Worm (Caenorhabditis elegans) whole organism, L1 larva: ENCODE results near the gene rfc-1.

ENCODE experiments used
- C04F5.9 ChIP-seq: sonication (generic microtip); optimal IDR thresholded peaks from 2 replicates; lab custom pipeline; 2016; ENCODE audit warnings: missing genetic modification characterization, missing compliant biosample characterization
- C34B4.2 ChIP-seq: sonication (generic microtip); optimal IDR thresholded peaks from 2 replicates; lab custom pipeline; 2017; ENCODE audit warnings: mild to moderate bottlenecking, missing genetic modification characterization, missing compliant biosample characterization
- Y116A8C.19 ChIP-seq: sonication (generic microtip); optimal IDR thresholded peaks from 2 replicates; lab custom pipeline; 2016; ENCODE audit warnings: missing compliant biosample characterization, missing genetic modification characterization, borderline replicate concordance
- aha-1 ChIP-seq: fragments of 150-350 bp; optimal IDR thresholded peaks from 2 replicates; lab custom pipeline; 2014; ENCODE audit warnings: missing biosample characterization, missing genetic modification characterization
- alr-1 ChIP-seq: fragments of 200-800 bp; sonication (Bioruptor generic); optimal IDR thresholded peaks from 2 replicates; lab custom pipeline; 2018; ENCODE audit warnings: borderline replicate concordance, mild to moderate bottlenecking, missing genetic modification characterization, missing compliant biosample characterization
- aly-2 ChIP-seq: fragments of 150-350 bp; optimal IDR thresholded peaks from 2 replicates; lab custom pipeline; 2014; ENCODE audit warnings: missing biosample characterization, missing genetic modification characterization
- ama-1 ChIP-seq: fragments of 150-350 bp; optimal IDR thresholded peaks from 2 replicates; lab custom pipeline; 2014
- ceh-63 ChIP-seq: fragments of 200-800 bp; sonication (Bioruptor generic); optimal IDR thresholded peaks from 2 replicates; lab custom pipeline; 2018; ENCODE audit warnings: mild to moderate bottlenecking, missing genetic modification characterization, missing compliant biosample characterization
- dpl-1 ChIP-seq, 3 experiments: fragments of 150-350 bp in 2 of 3; sonication (generic microtip) in 1 of 3; optimal IDR thresholded peaks; 2 replicates each; lab custom pipeline; 2014 to 2017; ENCODE audit warnings: missing biosample characterization in 3 of 3, missing genetic modification characterization in 3 of 3, missing genetic modification reagents in 3 of 3
- efl-1 ChIP-seq, 4 experiments: fragments of 150-350 bp; optimal IDR thresholded peaks in 3 of 4; peaks in 1 of 4; 1 replicate in 1 of 4; 2 replicates in 3 of 4; lab custom pipeline; 2014; ENCODE audit warnings: missing biosample characterization in 2 of 4, missing genetic modification characterization in 2 of 4, missing genetic modification reagents in 2 of 4
- efl-3 ChIP-seq: fragments of 200-800 bp; sonication (Bioruptor generic); optimal IDR thresholded peaks from 2 replicates; lab custom pipeline; 2018; ENCODE audit warnings: mild to moderate bottlenecking, missing genetic modification characterization, missing compliant biosample characterization
- egl-27 ChIP-seq, 2 experiments: fragments of 150-350 bp in 1 of 2; sonication (generic microtip); optimal IDR thresholded peaks; 3 replicates each; lab custom pipeline; 2017 to 2018; ENCODE audit warnings: missing biosample characterization in 2 of 2, missing genetic modification characterization in 2 of 2, missing genetic modification reagents in 2 of 2
- elt-2 ChIP-seq: sonication (generic microtip); optimal IDR thresholded peaks from 2 replicates; lab custom pipeline; 2016; ENCODE audit warnings: missing genetic modification characterization, mild to moderate bottlenecking, inconsistent platforms, missing compliant biosample characterization, missing genetic modification reagents
- elt-3 ChIP-seq, 6 experiments: fragments of 150-350 bp in 1 of 6; sonication (generic microtip); optimal IDR thresholded peaks; 2 replicates each; lab custom pipeline; 2017 to 2018; ENCODE audit warnings: missing biosample characterization in 6 of 6, missing genetic modification characterization in 6 of 6, inconsistent platforms in 1 of 6
- fkh-4 ChIP-seq: sonication (generic microtip); optimal IDR thresholded peaks from 2 replicates; lab custom pipeline; 2016; ENCODE audit warnings: missing compliant biosample characterization, missing genetic modification characterization, borderline replicate concordance
- grh-1 ChIP-seq: fragments of 200-800 bp; sonication (Bioruptor generic); IDR thresholded peaks from 2 replicates; pipeline ENCODE4 v1.3.6; 2022; ENCODE audit warnings: missing genetic modification reagents, missing genetic modification characterization, missing compliant biosample characterization
- irx-1 ChIP-seq: sonication (generic microtip); optimal IDR thresholded peaks from 2 replicates; lab custom pipeline; 2016; ENCODE audit warnings: missing genetic modification characterization, missing compliant biosample characterization
- isw-1 ChIP-seq: fragments of 200-800 bp; sonication (Bioruptor generic); IDR thresholded peaks from 2 replicates; pipeline ENCODE4 v1.3.6; 2022; ENCODE audit warnings: missing genetic modification characterization, missing compliant biosample characterization
- jun-1 ChIP-seq: fragments of 150-350 bp; optimal IDR thresholded peaks from 2 replicates; lab custom pipeline; 2014; ENCODE audit warnings: missing biosample characterization, missing genetic modification reagents, missing genetic modification characterization
- lin-13 ChIP-seq: fragments of 150-350 bp; optimal IDR thresholded peaks from 2 replicates; lab custom pipeline; 2014; ENCODE audit warnings: missing biosample characterization, missing genetic modification reagents, missing genetic modification characterization
- lin-14 ChIP-seq: fragments of 200-800 bp; sonication (Bioruptor generic); optimal IDR thresholded peaks from 2 replicates; lab custom pipeline; 2018; ENCODE audit warnings: mild to moderate bottlenecking, missing genetic modification characterization, moderate library complexity, missing compliant biosample characterization
- lir-3 ChIP-seq: sonication (generic microtip); optimal IDR thresholded peaks from 2 replicates; lab custom pipeline; 2016; ENCODE audit warnings: mild to moderate bottlenecking, missing genetic modification characterization, moderate library complexity, missing compliant biosample characterization; ENCODE audit not compliant: poor library complexity
- lsy-2 ChIP-seq, 2 experiments: fragments of 150-350 bp; optimal IDR thresholded peaks; 2 replicates each; lab custom pipeline; 2014; ENCODE audit warnings: missing biosample characterization in 2 of 2, missing genetic modification characterization in 2 of 2
- mdl-1 ChIP-seq, 2 experiments: fragments of 150-350 bp; optimal IDR thresholded peaks; 2 replicates each; lab custom pipeline; 2014 to 2017; ENCODE audit warnings: missing biosample characterization in 2 of 2, missing genetic modification characterization in 2 of 2, inconsistent platforms in 1 of 2
- mep-1 ChIP-seq: fragments of 150-350 bp; optimal IDR thresholded peaks from 2 replicates; lab custom pipeline; 2014; ENCODE audit warnings: missing biosample characterization, missing genetic modification characterization
- nhr-47 ChIP-seq: sonication (generic microtip); optimal IDR thresholded peaks from 2 replicates; lab custom pipeline; 2016; ENCODE audit warnings: mild to moderate bottlenecking, missing genetic modification characterization, moderate library complexity, missing compliant biosample characterization
- nhr-71 ChIP-seq: sonication (generic microtip); optimal IDR thresholded peaks from 2 replicates; lab custom pipeline; 2016; ENCODE audit warnings: mild to moderate bottlenecking, missing genetic modification characterization, moderate library complexity, missing compliant biosample characterization
- nhr-76 ChIP-seq: sonication (generic microtip); optimal IDR thresholded peaks from 2 replicates; lab custom pipeline; 2017; ENCODE audit warnings: missing biosample characterization, missing genetic modification characterization
- nhr-84 ChIP-seq: sonication (generic microtip); optimal IDR thresholded peaks from 2 replicates; lab custom pipeline; 2017; ENCODE audit warnings: missing biosample characterization, missing genetic modification characterization
- nhr-85 ChIP-seq: sonication (generic microtip); peaks from one replicate; lab custom pipeline; 2016; ENCODE audit warnings: missing genetic modification characterization, inconsistent platforms, missing compliant biosample characterization
- nhr-90 ChIP-seq: sonication (generic microtip); optimal IDR thresholded peaks from 2 replicates; lab custom pipeline; 2016; ENCODE audit warnings: mild to moderate bottlenecking, missing genetic modification characterization, missing compliant biosample characterization; ENCODE audit not compliant: poor library complexity
- pqm-1 ChIP-seq: sonication (generic microtip); optimal IDR thresholded peaks from 3 replicates; lab custom pipeline; 2017; ENCODE audit warnings: missing biosample characterization, missing genetic modification characterization
- rnt-1 ChIP-seq: sonication (generic microtip); optimal IDR thresholded peaks from 2 replicates; lab custom pipeline; 2016; ENCODE audit warnings: mild to moderate bottlenecking, missing genetic modification characterization, moderate library complexity, missing compliant biosample characterization
- skn-1 ChIP-seq: fragments of 150-350 bp; optimal IDR thresholded peaks from 2 replicates; lab custom pipeline; 2014; ENCODE audit warnings: missing biosample characterization, missing genetic modification characterization
- snpc-4 ChIP-seq: fragments of 150-350 bp; optimal IDR thresholded peaks from 2 replicates; lab custom pipeline; 2014; ENCODE audit warnings: missing biosample characterization, missing genetic modification characterization
- snu-23 ChIP-seq: sonication (generic microtip); optimal IDR thresholded peaks from 2 replicates; lab custom pipeline; 2016; ENCODE audit warnings: missing genetic modification characterization, missing compliant biosample characterization
- sox-4 ChIP-seq: sonication (generic microtip); optimal IDR thresholded peaks from 2 replicates; lab custom pipeline; 2016; ENCODE audit warnings: missing genetic modification characterization, missing compliant biosample characterization
- swsn-7 ChIP-seq: sonication (generic microtip); optimal IDR thresholded peaks from 2 replicates; lab custom pipeline; 2016; ENCODE audit warnings: missing genetic modification characterization, missing compliant biosample characterization
- tbx-2 ChIP-seq: sonication (generic microtip); optimal IDR thresholded peaks from 2 replicates; lab custom pipeline; 2016; ENCODE audit warnings: missing genetic modification characterization, missing compliant biosample characterization
- unc-30 ChIP-seq: sonication (generic microtip); optimal IDR thresholded peaks from 2 replicates; lab custom pipeline; 2017; ENCODE audit warnings: missing biosample characterization, missing genetic modification characterization
- unc-62 ChIP-seq: fragments of 150-350 bp; optimal IDR thresholded peaks from 2 replicates; lab custom pipeline; 2014; ENCODE audit warnings: missing biosample characterization, missing genetic modification reagents, missing genetic modification characterization
- xbp-1 ChIP-seq: sonication (generic microtip); optimal IDR thresholded peaks from 2 replicates; lab custom pipeline; 2016; ENCODE audit warnings: missing genetic modification characterization, missing compliant biosample characterization
- ztf-11 ChIP-seq, 2 experiments: sonication (generic microtip); optimal IDR thresholded peaks; 2 replicates each; lab custom pipeline; 2016 to 2017; ENCODE audit warnings: missing genetic modification characterization in 2 of 2, missing biosample characterization in 1 of 2, missing compliant biosample characterization in 1 of 2
- ztf-4 ChIP-seq: fragments of 150-350 bp; optimal IDR thresholded peaks from 2 replicates; lab custom pipeline; 2014; ENCODE audit warnings: missing biosample characterization, missing genetic modification characterization

rfc-1 gene

DNA sequence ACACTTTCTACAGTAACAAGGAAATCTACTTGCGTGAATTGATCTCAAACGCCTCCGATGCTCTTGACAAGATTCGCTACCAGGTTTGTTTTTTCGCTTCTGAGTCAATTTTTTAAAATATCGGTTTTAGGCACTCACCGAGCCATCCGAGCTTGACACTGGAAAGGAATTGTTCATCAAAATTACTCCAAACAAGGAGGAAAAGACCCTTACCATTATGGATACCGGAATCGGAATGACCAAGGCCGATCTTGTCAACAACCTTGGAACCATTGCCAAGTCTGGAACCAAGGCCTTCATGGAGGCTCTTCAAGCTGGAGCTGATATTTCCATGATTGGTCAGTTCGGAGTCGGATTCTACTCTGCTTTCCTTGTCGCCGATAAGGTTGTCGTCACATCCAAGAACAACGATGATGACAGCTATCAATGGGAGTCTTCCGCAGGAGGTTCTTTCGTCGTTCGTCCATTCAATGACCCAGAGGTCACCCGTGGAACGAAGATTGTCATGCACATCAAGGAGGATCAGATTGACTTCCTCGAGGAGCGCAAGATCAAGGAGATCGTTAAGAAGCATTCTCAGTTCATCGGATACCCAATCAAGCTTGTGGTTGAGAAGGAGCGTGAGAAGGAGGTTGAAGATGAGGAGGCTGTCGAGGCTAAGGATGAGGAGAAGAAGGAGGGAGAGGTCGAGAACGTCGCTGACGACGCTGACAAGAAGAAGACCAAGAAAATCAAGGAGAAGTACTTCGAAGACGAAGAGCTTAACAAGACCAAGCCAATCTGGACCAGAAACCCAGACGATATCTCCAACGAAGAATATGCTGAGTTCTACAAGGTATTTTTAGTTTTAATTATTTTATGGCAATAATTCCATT is 40.7 kb upstream of the rfc-1 start:
- TF ChIP-seq nhr-76 (tag; lab: Kevin White, UChicago) (no peak), lin-14 (GFP tag; lab: Kevin White, UChicago) (peak; percentile 5), xbp-1 (no peak), ztf-4 (tag; lab: Kevin White, UChicago) (peak; percentile 18), lsy-2 (tag; optimal IDR thresholded peaks at IDR 0.05; lab: Kevin White, UChicago) (no peak), skn-1 (tag; lab: Kevin White, UChicago) (peak; percentile 20), alr-1 (tag; lab: Kevin White, UChicago) (peak; percentile 100), fkh-4 (tag; lab: Kevin White, UChicago) (no peak), Y116A8C.19 (tag; lab: Kevin White, UChicago) (no peak), efl-1 (optimal IDR thresholded peaks at IDR 0.05; lab: Kevin White, UChicago) (no peak), efl-1 (GFP tag; optimal IDR thresholded peaks at IDR 0.05 in 1 of 2; lab: Kevin White, UChicago) (peak in 1 of 2 experiments; percentile 11), unc-62 (no peak), nhr-85 (tag; lab: Kevin White, UChicago) (peak; percentile 50), dpl-1 (GFP tag; optimal IDR thresholded peaks at IDR 0.05; lab: Kevin White, UChicago) (no peak), nhr-47 (tag; lab: Kevin White, UChicago) (no peak), ceh-63 (GFP tag; lab: Kevin White, UChicago) (peak; percentile 50), egl-27 (tag; optimal IDR thresholded peaks at IDR 0.05; lab: Kevin White, UChicago) (no peak), elt-2 (tag; lab: Kevin White, UChicago) (peak; percentile 3), mep-1 (tag; lab: Kevin White, UChicago) (peak; percentile 26), ama-1 (lab: Kevin White, UChicago) (peak; percentile 85), nhr-90 (tag; lab: Kevin White, UChicago) (no peak), aly-2 (tag; lab: Kevin White, UChicago) (no peak), nhr-84 (tag; lab: Kevin White, UChicago) (peak; percentile 70), ztf-11 (tag; optimal IDR thresholded peaks at IDR 0.05; lab: Kevin White, UChicago) (peak in 1 of 2 experiments; percentile 18), efl-3 (GFP tag; lab: Kevin White, UChicago) (no peak), rnt-1 (tag; lab: Kevin White, UChicago) (peak; percentile 26), grh-1 (no peak)

DNA sequence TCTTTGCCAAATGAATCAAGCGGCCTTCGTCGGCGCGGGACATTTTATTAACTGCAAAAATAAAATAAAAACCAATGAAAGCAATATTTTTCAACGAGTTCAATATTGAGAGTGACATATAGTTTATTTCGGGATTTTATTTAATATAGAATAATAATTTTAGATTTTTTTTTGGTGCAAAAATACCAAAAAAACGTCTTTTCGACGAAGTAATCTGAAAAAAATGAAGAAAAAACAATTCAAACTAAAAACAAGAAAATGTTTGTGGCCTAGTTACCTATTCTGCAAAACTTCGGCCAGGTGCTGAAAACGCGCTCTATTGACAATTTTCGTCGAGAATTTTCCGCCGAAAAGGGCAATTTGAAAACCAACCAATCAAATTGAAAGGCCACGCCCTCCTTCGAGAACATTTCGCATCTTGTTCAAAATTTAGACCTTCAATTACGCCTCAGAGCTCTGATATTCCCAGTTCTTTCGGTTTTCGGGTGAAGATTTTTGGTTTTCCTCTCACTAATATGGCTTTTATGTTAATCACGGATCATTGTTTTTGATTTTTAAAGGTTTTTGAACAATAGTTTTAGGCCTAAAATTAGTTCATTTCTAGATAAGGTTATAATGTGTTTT is 39.8 kb upstream of the rfc-1 start, which contains the start of gene C47E8.4:
Gene C47E8.4, minus strand, starts transcription at position 51 of the 624 bp plus-strand sequence.
- peak; percentile 100 for TF ChIP-seq isw-1
- TF ChIP-seq unc-30 (tag; lab: Kevin White, UChicago) = peak; percentile 67
- peak; percentile 89 for TF ChIP-seq C34B4.2 (tag; lab: Kevin White, UChicago)
- peak; percentile 99 for TF ChIP-seq xbp-1
- TF ChIP-seq egl-27 (tag; optimal IDR thresholded peaks at IDR 0.05; lab: Kevin White, UChicago) = peak; percentile 85 to 89
- peak; percentile 98 for TF ChIP-seq lsy-2 (tag; optimal IDR thresholded peaks at IDR 0.05; lab: Kevin White, UChicago)
- peak; percentile 99 for TF ChIP-seq lin-14 (GFP tag; lab: Kevin White, UChicago)
- peak; percentile 83 for TF ChIP-seq nhr-76 (tag; lab: Kevin White, UChicago)
- peak; percentile 99 for TF ChIP-seq nhr-85 (tag; lab: Kevin White, UChicago)
- peak; percentile 98 for TF ChIP-seq ztf-4 (tag; lab: Kevin White, UChicago)
- TF ChIP-seq lir-3 (tag; lab: Kevin White, UChicago) = peak; percentile 99
- TF ChIP-seq pqm-1 (tag; lab: Kevin White, UChicago) = peak; percentile 70
- peak; percentile 95 for TF ChIP-seq efl-1 (optimal IDR thresholded peaks at IDR 0.05; lab: Kevin White, UChicago)
- TF ChIP-seq efl-1 (GFP tag; optimal IDR thresholded peaks at IDR 0.05 in 1 of 2; lab: Kevin White, UChicago) = peak; percentile 86 to 99
- TF ChIP-seq aha-1 = peak; percentile 94
- peak; percentile 99 for TF ChIP-seq snu-23 (GFP tag; lab: Kevin White, UChicago)
- peak; percentile 88 for TF ChIP-seq ama-1 (lab: Kevin White, UChicago)
- no peak for TF ChIP-seq alr-1 (tag; lab: Kevin White, UChicago)
- TF ChIP-seq jun-1 (tag; lab: Kevin White, UChicago) = peak; percentile 98
- peak; percentile 99 for TF ChIP-seq irx-1 (tag; lab: Kevin White, UChicago)
- peak; percentile 97 for TF ChIP-seq C04F5.9 (tag; lab: Kevin White, UChicago)
- peak; percentile 89 for TF ChIP-seq snpc-4 (tag; lab: Kevin White, UChicago)
- peak; percentile 99 for TF ChIP-seq sox-4 (tag; lab: Kevin White, UChicago)
- TF ChIP-seq elt-3 (tag; optimal IDR thresholded peaks at IDR 0.05; lab: Kevin White, UChicago) = peak in 4 of 6 experiments; percentile 12 to 99 (median 89)
- TF ChIP-seq grh-1 = peak; percentile 98
- TF ChIP-seq nhr-71 (tag; lab: Kevin White, UChicago) = peak; percentile 100
- TF ChIP-seq tbx-2 (tag; lab: Kevin White, UChicago) = peak; percentile 100
- TF ChIP-seq lin-13 (GFP tag; lab: Kevin White, UChicago) = peak; percentile 98
- TF ChIP-seq mdl-1 (tag; optimal IDR thresholded peaks at IDR 0.05; lab: Kevin White, UChicago) = peak in 1 of 2 experiments; percentile 90
- peak; percentile 98 for TF ChIP-seq mep-1 (tag; lab: Kevin White, UChicago)
- TF ChIP-seq fkh-4 (tag; lab: Kevin White, UChicago) = peak; percentile 99
- TF ChIP-seq swsn-7 = peak; percentile 99
- peak; percentile 90 for TF ChIP-seq dpl-1 (GFP tag; optimal IDR thresholded peaks at IDR 0.05; lab: Kevin White, UChicago)
